Fruit fly (Drosophila melanogaster): Measurements from ENCODE around the gene CG12003.
A peak's percentile ranks its signal among the peaks of the same experiment; 100 is the strongest.

CG12003 gene

DNA sequence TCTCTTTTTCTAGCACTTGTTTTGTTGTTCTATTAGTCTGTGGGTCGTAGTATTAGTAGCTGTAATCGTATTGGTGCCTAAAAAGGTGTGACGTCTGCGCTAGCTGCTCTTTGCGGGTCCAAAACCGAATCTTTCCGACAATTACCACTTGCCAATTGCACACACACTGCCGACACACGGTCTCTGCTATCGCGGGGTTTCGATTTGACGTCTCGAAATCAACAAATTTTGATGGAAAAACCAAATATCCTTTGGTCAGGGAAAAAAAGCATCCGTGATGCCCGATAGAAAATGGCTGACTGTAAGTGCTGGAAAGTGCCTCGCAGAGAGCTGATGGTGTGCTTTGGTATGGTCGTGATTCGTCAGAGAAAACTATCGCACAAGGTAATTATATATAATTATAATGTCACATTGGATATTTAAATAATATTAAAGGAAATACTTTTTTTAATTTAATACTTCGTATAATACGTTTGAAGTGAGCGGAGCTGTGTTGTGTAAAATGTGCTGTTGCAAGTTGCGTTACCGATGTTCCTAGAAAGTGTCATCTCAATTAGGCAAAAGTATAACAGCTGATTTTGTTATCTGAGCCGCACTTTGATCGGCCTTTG is 6.9 kb upstream of the CG12003 start, which contains the start of the genes Pex10 and CG12099 (continued):
- TF ChIP-seq Mes4 (GFP tag; optimal IDR thresholded peaks at IDR 0.05) = peak; percentile 37
- peak; percentile 64 for TF ChIP-seq Sry-β (GFP tag; optimal IDR thresholded peaks at IDR 0.05)
- peak; percentile 66 for TF ChIP-seq Lhr (GFP tag; optimal IDR thresholded peaks at IDR 0.05)
- TF ChIP-seq ranshi (GFP tag; IDR thresholded peaks at IDR 0.05) = peak; percentile 91
- peak; percentile 94 for TF ChIP-seq lmd (GFP tag; IDR thresholded peaks at IDR 0.05)
- TF ChIP-seq CG11560 (tag; IDR thresholded peaks at IDR 0.05) = peak; percentile 83
- TF ChIP-seq dmrt11E (tag; optimal IDR thresholded peaks at IDR 0.05) = peak; percentile 87
- TF ChIP-seq her (GFP tag; optimal IDR thresholded peaks at IDR 0.05) = no peak
- peak; percentile 85 for TF ChIP-seq CG3281 (GFP tag; optimal IDR thresholded peaks at IDR 0.05)
- peak; percentile 61 for TF ChIP-seq CG16863 (GFP tag; optimal IDR thresholded peaks at IDR 0.05)
- peak; percentile 38 for TF ChIP-seq Myb (GFP tag; optimal IDR thresholded peaks at IDR 0.05)
- peak; percentile 50 for TF ChIP-seq CG6765 (GFP tag; optimal IDR thresholded peaks at IDR 0.05)
- TF ChIP-seq CG10147 (GFP tag; optimal IDR thresholded peaks at IDR 0.05) = peak; percentile 83
- TF ChIP-seq btn (GFP tag; optimal IDR thresholded peaks at IDR 0.05) = no peak
- TF ChIP-seq CG10543 (GFP tag; optimal IDR thresholded peaks at IDR 0.05) = peak; percentile 92
- peak; percentile 80 for TF ChIP-seq CG7357 (GFP tag; IDR thresholded peaks at IDR 0.05)
- peak; percentile 84 for TF ChIP-seq bbx (GFP tag; IDR thresholded peaks at IDR 0.05; ENCODE audit: partially characterized antibody)
- TF ChIP-seq trem (tag; optimal IDR thresholded peaks at IDR 0.05) = peak; percentile 92
- TF ChIP-seq sima (GFP tag; optimal IDR thresholded peaks at IDR 0.05) = no peak
- no peak for TF ChIP-seq CG1832 (GFP tag; optimal IDR thresholded peaks at IDR 0.05)
- TF ChIP-seq Elba2 (GFP tag; optimal IDR thresholded peaks at IDR 0.05) = peak; percentile 79
- TF ChIP-seq CG8478 (optimal IDR thresholded peaks at IDR 0.05) = no peak
- TF ChIP-seq CG12299 (tag; optimal IDR thresholded peaks at IDR 0.05) = peak; percentile 80
- TF ChIP-seq Hmx (GFP tag; optimal IDR thresholded peaks at IDR 0.05) = no peak
- no peak for TF ChIP-seq sd (tag; optimal IDR thresholded peaks at IDR 0.05)
- peak; percentile 72 for TF ChIP-seq gsb (GFP tag; IDR thresholded peaks at IDR 0.05)
- TF ChIP-seq Dad (GFP tag; optimal IDR thresholded peaks at IDR 0.05) = peak; percentile 41
- peak; percentile 66 for TF ChIP-seq org-1 (GFP tag; optimal IDR thresholded peaks at IDR 0.05)
- peak; percentile 92 for TF ChIP-seq CG17829 (tag; optimal IDR thresholded peaks at IDR 0.05)
- peak; percentile 91 for TF ChIP-seq cg (GFP tag; optimal IDR thresholded peaks at IDR 0.05)
- peak; percentile 85 for TF ChIP-seq CG18262 (tag; optimal IDR thresholded peaks at IDR 0.05)
- peak; percentile 31 for TF ChIP-seq CG6854 (GFP tag; optimal IDR thresholded peaks at IDR 0.05)
- peak; percentile 81 for TF ChIP-seq CG4820 (GFP tag; optimal IDR thresholded peaks at IDR 0.05)
- no peak for TF ChIP-seq CG7745 (tag; optimal IDR thresholded peaks at IDR 0.05)
- peak; percentile 26; the same call in 1 of the 2 replicates for TF ChIP-seq Dip2 (GFP tag; IDR thresholded peaks at IDR 0.05)
- peak; percentile 93 for TF ChIP-seq NFAT (GFP tag; IDR thresholded peaks at IDR 0.05)
- peak; percentile 83 for TF ChIP-seq ttk (GFP tag; IDR thresholded peaks at IDR 0.05)
- TF ChIP-seq bigmax (GFP tag; optimal IDR thresholded peaks at IDR 0.05) = no peak
- TF ChIP-seq CG2129 (GFP tag; IDR thresholded peaks at IDR 0.05; ENCODE audit: partially characterized antibody) = peak; percentile 90
- no peak for TF ChIP-seq D19B (GFP tag; optimal IDR thresholded peaks at IDR 0.05)
- TF ChIP-seq CG9215 (GFP tag; IDR thresholded peaks at IDR 0.05) = peak; percentile 94
- peak; percentile 87 for TF ChIP-seq CG10209 (GFP tag; optimal IDR thresholded peaks at IDR 0.05)
- no peak for TF ChIP-seq CG4282 (GFP tag; optimal IDR thresholded peaks at IDR 0.05)
- peak; percentile 82 for TF ChIP-seq Drgx (GFP tag; IDR thresholded peaks at IDR 0.05)
- TF ChIP-seq danr (GFP tag; IDR thresholded peaks at IDR 0.05) = peak; percentile 86
- TF ChIP-seq ind (GFP tag; optimal IDR thresholded peaks at IDR 0.05) = peak; percentile 91
- peak; percentile 69 for TF ChIP-seq CG7928 (GFP tag; optimal IDR thresholded peaks at IDR 0.05)
- TF ChIP-seq Ets65A (GFP tag) = peak; percentile 97
- TF ChIP-seq ap (GFP tag; IDR thresholded peaks at IDR 0.05) = peak; percentile 85
- peak; percentile 89 for TF ChIP-seq amos (GFP tag; IDR thresholded peaks at IDR 0.05; ENCODE audit: partially characterized antibody)
- TF ChIP-seq NC2β (GFP tag; optimal IDR thresholded peaks at IDR 0.05) = peak; percentile 27

All from whole organism, embryonic.